Fruit fly (Drosophila melanogaster) whole organism, wandering third instar larva: ENCODE results near the gene CG13386.

Experiments
- CrebA ChIP-seq: fragments of 200-800 bp; sonication (Bioruptor generic); optimal IDR thresholded peaks from 2 replicates; lab custom pipeline; 2016; ENCODE audit warnings: missing biosample characterization, mild to moderate bottlenecking, missing genetic modification characterization, borderline replicate concordance
- Dfd ChIP-seq: fragments of >200 bp; optimal IDR thresholded peaks from 2 replicates; lab custom pipeline; 2017; ENCODE audit warnings: missing biosample characterization, missing genetic modification characterization
- Dif ChIP-seq: fragments of 200-275, 200-300 bp; sonication (Bioruptor generic); optimal IDR thresholded peaks from 2 replicates; lab custom pipeline; 2018; ENCODE audit warnings: missing biosample characterization, missing genetic modification characterization; ENCODE audit not compliant: partially characterized antibody
- HLH106 ChIP-seq: fragments of 200-800 bp; optimal IDR thresholded peaks from 3 replicates; lab custom pipeline; 2019; ENCODE audit warnings: missing biosample characterization, mild to moderate bottlenecking, missing genetic modification characterization, moderate library complexity
- Hnf4 ChIP-seq: fragments of 200-800 bp; sonication (Bioruptor generic); optimal IDR thresholded peaks from 2 replicates; lab custom pipeline; 2016; ENCODE audit warnings: missing biosample characterization, mild to moderate bottlenecking, missing genetic modification characterization
- Hr83 ChIP-seq: fragments of 200-300 bp; sonication (Bioruptor generic); optimal IDR thresholded peaks from 2 replicates; lab custom pipeline; 2016; ENCODE audit warnings: missing biosample characterization, mild to moderate bottlenecking, missing genetic modification characterization, moderate library complexity; ENCODE audit not compliant: poor library complexity, severe bottlenecking
- N ChIP-seq: fragments of >200 bp; optimal IDR thresholded peaks from 2 replicates; lab custom pipeline; 2018; ENCODE audit warnings: missing biosample characterization, missing external identifiers, missing genetic modification characterization
- OdsH ChIP-seq: fragments of 200-800 bp; sonication (Bioruptor generic); optimal IDR thresholded peaks from 2 replicates; lab custom pipeline; 2016; ENCODE audit warnings: missing biosample characterization, mild to moderate bottlenecking, missing genetic modification characterization
- Rel ChIP-seq, 2 experiments: fragments of 200-800 bp; sonication (Bioruptor generic) in 1 of 2; optimal IDR thresholded peaks; 2 replicates in 1 of 2; 3 replicates in 1 of 2; lab custom pipeline; 2016 to 2019; ENCODE audit warnings: mild to moderate bottlenecking in 2 of 2, missing biosample characterization in 2 of 2, missing genetic modification characterization in 2 of 2, moderate library complexity in 1 of 2
- Sp1 ChIP-seq: fragments of 200-800 bp; sonication (Bioruptor generic); optimal IDR thresholded peaks from 3 replicates; lab custom pipeline; 2019; ENCODE audit warnings: missing biosample characterization, mild to moderate bottlenecking, missing genetic modification characterization, moderate library complexity
- Vsx2 ChIP-seq: fragments of 200-300, 225-300 bp; sonication (Bioruptor generic); optimal IDR thresholded peaks from 2 replicates; lab custom pipeline; 2018; ENCODE audit warnings: missing biosample characterization, missing genetic modification characterization; ENCODE audit not compliant: partially characterized antibody
- br ChIP-seq: fragments of 200-800 bp; sonication (Bioruptor generic); optimal IDR thresholded peaks from 2 replicates; lab custom pipeline; 2016; ENCODE audit warnings: missing biosample characterization, missing genetic modification characterization
- dl ChIP-seq, 2 experiments: fragments of 175-275, 200-275 bp in 1 of 2; fragments of 200-275 bp in 1 of 2; sonication (Bioruptor generic); optimal IDR thresholded peaks; lab custom pipeline; 2018; ENCODE audit warnings: mild to moderate bottlenecking in 2 of 2, missing biosample characterization in 2 of 2, missing genetic modification characterization in 2 of 2, moderate library complexity in 2 of 2; ENCODE audit not compliant: partially characterized antibody in 2 of 2, insufficient read depth in 1 of 2
- dmrt93B ChIP-seq: fragments of 200-800 bp; sonication (Bioruptor generic); optimal IDR thresholded peaks from 2 replicates; lab custom pipeline; 2018; ENCODE audit warnings: missing biosample characterization, mild to moderate bottlenecking, missing genetic modification characterization
- dsf ChIP-seq: sonication (Bioruptor generic); optimal IDR thresholded peaks from 2 replicates; lab custom pipeline; 2016; ENCODE audit warnings: missing biosample characterization, missing genetic modification characterization, borderline replicate concordance
- ey ChIP-seq: fragments of 200-800 bp; sonication (Bioruptor generic); optimal IDR thresholded peaks from 2 replicates; lab custom pipeline; 2016; ENCODE audit warnings: missing biosample characterization, missing genetic modification characterization
- foxo ChIP-seq, 2 experiments: fragments of 200-800 bp; sonication (Bioruptor generic); optimal IDR thresholded peaks; 2 replicates in 1 of 2; 3 replicates in 1 of 2; lab custom pipeline; 2016 to 2017; ENCODE audit warnings: missing biosample characterization in 2 of 2, missing genetic modification characterization in 2 of 2
- fru ChIP-seq: fragments of 200-800 bp; sonication (Bioruptor generic); optimal IDR thresholded peaks from 3 replicates; lab custom pipeline; 2016; ENCODE audit warnings: missing biosample characterization, mild to moderate bottlenecking, missing genetic modification characterization
- h ChIP-seq: fragments of 200-800 bp; sonication (Bioruptor generic); optimal IDR thresholded peaks from 3 replicates; lab custom pipeline; 2016; ENCODE audit warnings: missing biosample characterization, mild to moderate bottlenecking, missing genetic modification characterization
- jim ChIP-seq: fragments of 175-275, 200-325 bp; sonication (Bioruptor generic); optimal IDR thresholded peaks from 2 replicates; lab custom pipeline; 2016; ENCODE audit warnings: missing biosample characterization, mild to moderate bottlenecking, missing genetic modification characterization
- psq ChIP-seq: fragments of 200-800 bp; sonication (Bioruptor generic); optimal IDR thresholded peaks from 3 replicates; lab custom pipeline; 2017; ENCODE audit warnings: missing biosample characterization, mild to moderate bottlenecking, missing genetic modification characterization, moderate library complexity
- rgr ChIP-seq: fragments of 200-800 bp; sonication (Bioruptor generic); optimal IDR thresholded peaks from 3 replicates; lab custom pipeline; 2016; ENCODE audit warnings: missing biosample characterization, mild to moderate bottlenecking, missing genetic modification characterization
- sage ChIP-seq: fragments of 200-800 bp; sonication (Bioruptor generic); optimal IDR thresholded peaks from 2 replicates; lab custom pipeline; 2016; ENCODE audit warnings: missing biosample characterization, mild to moderate bottlenecking, missing genetic modification characterization
- tai ChIP-seq: sonication (Bioruptor generic); optimal IDR thresholded peaks from 2 replicates; lab custom pipeline; 2016; ENCODE audit warnings: missing biosample characterization, missing genetic modification characterization

The CG13386 gene

DNA sequence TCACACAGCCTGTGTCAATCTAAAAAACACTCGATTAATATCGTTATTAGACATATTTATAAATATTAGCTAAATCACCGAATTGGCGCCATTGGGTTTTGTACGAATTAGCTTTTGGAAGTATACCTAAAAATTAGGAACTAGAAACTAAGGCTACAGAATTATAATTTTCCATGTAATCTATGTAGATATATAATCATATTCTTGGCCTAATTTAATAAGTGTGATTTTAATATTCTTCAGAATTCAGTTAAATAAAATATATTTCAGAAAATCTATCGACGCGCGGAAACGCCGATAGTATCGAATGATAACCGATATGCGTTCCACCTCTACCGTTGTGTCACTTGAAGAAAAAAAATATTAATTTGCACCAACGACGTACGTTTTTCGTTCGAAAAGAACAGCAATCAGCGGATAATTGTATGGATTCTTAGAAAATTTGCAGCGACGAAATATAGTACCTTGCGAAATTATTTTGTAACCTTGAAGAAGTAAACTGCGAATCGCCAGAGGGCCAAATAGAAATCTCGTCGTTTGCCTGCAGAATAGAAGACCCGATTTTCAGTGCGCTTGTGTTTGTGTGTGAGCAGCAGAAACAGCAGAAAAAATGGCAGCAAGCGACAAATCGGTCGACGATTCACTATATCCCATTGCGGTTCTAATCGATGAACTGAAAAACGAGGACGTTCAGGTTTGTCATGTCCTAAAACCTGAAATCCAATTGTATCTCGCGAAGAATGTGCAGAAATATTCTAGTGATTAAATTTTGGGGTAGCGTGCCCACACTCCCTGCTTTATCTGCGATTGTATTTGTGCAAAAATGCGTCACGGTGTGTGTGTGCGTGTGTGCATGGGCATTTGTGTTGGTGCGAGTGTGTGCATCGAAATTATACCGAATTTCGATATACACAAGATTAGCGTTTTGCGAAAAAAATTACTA is 32.8 kb upstream of the CG13386 start, which contains the start of gene Pp2A-29B (continued):
- TF ChIP-seq CrebA (GFP tag; lab: Kevin White, UChicago) = no peak
- peak; percentile 53 for TF ChIP-seq Hnf4 (GFP tag; lab: Kevin White, UChicago)
- peak; percentile 23 for TF ChIP-seq sage (GFP tag; lab: Kevin White, UChicago)
- TF ChIP-seq N (GFP tag; lab: Kevin White, UChicago) = peak; percentile 88
- TF ChIP-seq HLH106 (tag; lab: Kevin White, UChicago) = peak; percentile 49
- TF ChIP-seq ey (GFP tag; lab: Kevin White, UChicago) = peak; percentile 4
- TF ChIP-seq Sp1 (GFP tag; lab: Kevin White, UChicago) = peak; percentile 33
- no peak for TF ChIP-seq Vsx2
- TF ChIP-seq Dfd = no peak
- no peak for TF ChIP-seq psq (GFP tag; lab: Kevin White, UChicago)

DNA sequence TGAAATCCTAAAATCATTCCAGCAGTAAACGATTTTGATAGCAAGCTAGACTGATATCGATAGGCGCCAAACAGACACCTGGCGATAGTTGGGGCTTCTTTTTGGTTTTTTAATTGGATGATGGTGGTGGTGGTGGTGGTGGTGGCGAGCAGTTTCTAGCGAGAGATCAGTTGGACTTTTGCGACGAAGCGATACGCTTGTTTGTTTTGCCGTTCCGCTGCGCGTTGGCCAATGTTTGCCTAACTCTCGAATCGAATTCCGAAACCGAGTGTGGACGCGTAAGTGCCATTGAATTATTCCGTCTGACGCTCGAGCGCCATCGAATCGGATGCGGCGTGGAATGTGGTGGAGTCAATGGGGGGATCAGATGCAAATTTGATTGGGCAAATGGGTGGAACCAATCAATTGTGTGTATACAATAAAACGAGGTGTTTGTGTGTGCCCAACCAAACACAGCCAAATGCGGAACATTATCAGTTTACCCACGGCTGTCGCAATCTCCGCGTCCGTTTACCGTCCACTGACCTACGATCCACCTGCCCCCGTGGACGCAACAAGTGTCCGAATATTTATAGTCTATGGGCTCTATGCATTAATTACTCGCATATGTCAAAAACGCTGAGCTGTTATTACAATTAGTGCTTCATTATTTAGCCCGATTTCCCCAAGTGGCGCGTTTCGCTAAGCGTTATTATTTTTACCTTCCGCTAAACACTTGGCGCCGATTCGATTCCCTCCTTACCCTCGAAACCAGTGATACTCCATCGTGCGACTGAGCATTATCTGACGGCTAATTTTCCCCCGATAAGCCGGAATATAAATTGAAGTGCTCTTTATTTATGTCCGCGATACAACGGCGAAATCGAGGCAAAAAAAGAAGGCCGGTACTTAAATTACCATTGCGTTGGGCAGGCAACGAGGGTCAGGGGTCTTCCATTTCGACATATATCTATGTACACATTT is 28.2 kb upstream of the CG13386 start, which contains the start of gene CG17292:
Gene CG17292, plus strand, starts transcription at position 91 of the 963 bp plus-strand sequence.
- peak; percentile 3 for TF ChIP-seq Hr83 (GFP tag; lab: Kevin White, UChicago)
- peak; percentile 49 for TF ChIP-seq rgr (GFP tag; lab: Kevin White, UChicago)
- peak in 1 of 2 experiments; percentile 17 for TF ChIP-seq foxo (GFP tag; optimal IDR thresholded peaks at IDR 0.05; lab: Kevin White, UChicago)
- TF ChIP-seq N (GFP tag; lab: Kevin White, UChicago) = no peak
- no peak for TF ChIP-seq ey (GFP tag; lab: Kevin White, UChicago)
- peak; percentile 87 for TF ChIP-seq Dif (GFP tag; lab: Kevin White, UChicago)
- TF ChIP-seq HLH106 (tag; lab: Kevin White, UChicago) = no peak
- peak; percentile 41 for TF ChIP-seq h
- TF ChIP-seq jim (GFP tag; lab: Kevin White, UChicago) = no peak
- no peak for TF ChIP-seq fru (GFP tag; lab: Kevin White, UChicago)
- TF ChIP-seq br (GFP tag; lab: Kevin White, UChicago) = peak; percentile 15
- no peak for TF ChIP-seq dmrt93B (GFP tag; lab: Kevin White, UChicago)
- TF ChIP-seq sage (GFP tag; lab: Kevin White, UChicago) = no peak
- no peak for TF ChIP-seq Rel (GFP tag; optimal IDR thresholded peaks at IDR 0.05; lab: Kevin White, UChicago)
- TF ChIP-seq Rel (tag; optimal IDR thresholded peaks at IDR 0.05; lab: Kevin White, UChicago) = peak; percentile 48
- peak; percentile 98 for TF ChIP-seq Vsx2
- TF ChIP-seq Hnf4 (GFP tag; lab: Kevin White, UChicago) = peak; percentile 55
- peak; percentile 68 for TF ChIP-seq OdsH (GFP tag; lab: Kevin White, UChicago)
- TF ChIP-seq, all 38 proteins: peak for 10

DNA sequence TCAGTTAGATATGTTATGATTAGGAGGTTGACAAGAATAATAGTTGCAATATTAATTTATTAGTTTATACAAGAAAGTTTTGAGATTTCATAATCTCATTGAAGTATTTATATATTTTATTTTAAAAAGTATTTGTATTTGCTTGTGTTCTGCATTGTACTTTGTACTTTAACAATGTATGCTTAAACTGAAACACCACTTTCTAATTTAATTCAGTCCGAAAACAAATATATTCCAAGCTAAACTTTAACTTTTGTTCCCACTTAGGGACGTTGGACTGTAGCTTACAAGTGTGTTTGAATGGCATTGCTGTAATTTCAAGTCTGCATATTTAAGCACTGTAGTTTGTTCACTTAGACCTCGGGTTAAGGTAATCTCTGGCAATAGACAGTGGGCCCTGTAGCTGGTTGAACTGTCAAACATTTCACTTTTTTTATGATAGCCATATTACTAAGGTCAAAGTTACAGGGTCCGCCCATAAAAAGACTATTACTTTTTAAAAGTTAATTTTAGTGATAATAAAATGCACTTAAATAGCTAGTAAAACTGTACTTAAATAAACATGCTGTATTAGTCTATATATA is 27.4 kb upstream of the CG13386 start:
- TF ChIP-seq tai (GFP tag; lab: Kevin White, UChicago) (no peak), dl (GFP tag; optimal IDR thresholded peaks at IDR 0.05; lab: Kevin White, UChicago; ENCODE audit: insufficient read depth in 1 of 2, partially characterized antibody in 2 of 2) (no peak), br (GFP tag; lab: Kevin White, UChicago) (no peak)
- TF ChIP-seq, all 38 proteins: peak for 0

DNA sequence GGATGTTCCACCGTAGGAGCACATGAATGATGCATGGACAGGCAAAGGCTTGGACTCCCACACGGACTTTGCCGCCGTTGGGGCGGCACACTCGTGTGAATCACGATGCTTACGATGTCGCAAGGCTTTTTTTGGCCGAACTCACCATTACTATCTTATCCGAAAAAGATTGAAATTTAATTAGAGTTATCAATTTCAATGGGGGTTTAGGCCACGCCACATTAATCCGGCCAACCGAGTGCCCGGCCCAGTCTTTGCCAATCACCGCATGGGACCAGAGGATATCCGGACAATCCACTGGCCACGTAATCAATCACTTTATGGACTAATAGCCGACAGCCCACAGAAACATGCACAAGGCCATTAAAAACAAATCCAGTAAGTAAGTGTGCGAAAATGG is 26.6 kb upstream of the CG13386 start:
- TF ChIP-seq Rel (GFP tag; optimal IDR thresholded peaks at IDR 0.05; lab: Kevin White, UChicago) (no peak), Rel (tag; optimal IDR thresholded peaks at IDR 0.05; lab: Kevin White, UChicago) (peak; percentile 27), dsf (GFP tag; lab: Kevin White, UChicago) (no peak)
